Worm (Caenorhabditis elegans): ENCODE measurements around the gene nhr-126.

The nhr-126 gene

DNA sequence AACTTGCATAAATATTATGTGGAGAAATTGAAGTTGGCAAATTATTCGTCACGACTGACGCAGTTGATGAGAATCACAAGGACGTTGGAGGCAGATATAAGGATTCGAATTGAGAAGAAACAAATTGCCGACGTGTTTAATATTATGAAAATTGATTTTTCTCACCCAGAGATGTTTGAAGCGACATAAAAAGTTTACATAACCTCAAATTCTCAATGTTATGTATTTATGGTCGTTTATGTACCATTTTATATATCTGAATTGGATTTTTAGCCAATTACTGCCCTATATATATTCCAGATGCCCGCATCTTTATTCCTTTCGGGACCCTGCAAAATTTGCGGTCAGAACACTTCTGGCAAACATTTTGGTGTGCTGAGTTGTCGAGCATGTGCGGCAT is at the start of gene nhr-126:
Gene nhr-126 (plus strand): TSS at position 301 of the 400 bp plus-strand sequence.
- TF ChIP-seq mdl-1 (tag; optimal IDR thresholded peaks at IDR 0.05) = no peak
- TF ChIP-seq nhr-237 (tag; optimal IDR thresholded peaks at IDR 0.05) = no peak
- no peak for TF ChIP-seq elt-1 (tag; optimal IDR thresholded peaks at IDR 0.05)
- no peak for TF ChIP-seq nhr-28 (tag; optimal IDR thresholded peaks at IDR 0.05)
- no peak for TF ChIP-seq nhr-76 (tag; optimal IDR thresholded peaks at IDR 0.05)
- no peak for TF ChIP-seq nhr-77 (tag; optimal IDR thresholded peaks at IDR 0.05)
- no peak for TF ChIP-seq hmg-11 (tag; optimal IDR thresholded peaks at IDR 0.05)
- no peak for TF ChIP-seq unc-39 (tag; optimal IDR thresholded peaks at IDR 0.05)
- no peak for TF ChIP-seq fkh-2 (tag; optimal IDR thresholded peaks at IDR 0.05)

DNA sequence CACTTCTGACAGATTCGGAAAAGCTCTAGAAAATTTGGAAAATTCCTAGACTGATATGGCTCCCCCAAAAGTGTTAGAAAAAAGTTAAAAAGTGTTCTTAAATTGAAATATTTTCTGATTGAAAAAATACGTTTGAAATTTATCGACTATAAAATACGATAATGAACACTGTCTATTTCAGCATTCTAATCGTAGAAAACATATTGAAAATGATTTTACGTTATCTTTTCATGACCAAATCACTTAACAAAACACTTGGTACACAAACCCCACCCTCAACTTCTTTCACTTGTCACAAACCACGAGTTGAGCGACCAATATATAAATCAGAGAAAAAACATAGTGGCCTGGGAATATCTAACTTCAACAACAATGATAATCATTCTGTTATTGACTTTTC is 49.7 kb upstream of the nhr-126 start, which contains the start of gene cyp-33C1:
Gene cyp-33C1 (plus strand): TSS at position 301 of the 400 bp plus-strand sequence.
- TF ChIP-seq ceh-16 (tag; optimal IDR thresholded peaks at IDR 0.05) (no peak), nfya-1 (tag; optimal IDR thresholded peaks at IDR 0.05; ENCODE audit: insufficient read depth) (no peak), eor-1 (tag; optimal IDR thresholded peaks at IDR 0.05) (no peak), ama-1 (optimal IDR thresholded peaks at IDR 0.05) (no peak), elt-1 (tag; optimal IDR thresholded peaks at IDR 0.05) (no peak), fkh-2 (tag; optimal IDR thresholded peaks at IDR 0.05) (no peak), fos-1 (tag; optimal IDR thresholded peaks at IDR 0.05) (no peak), egl-5 (tag; optimal IDR thresholded peaks at IDR 0.05) (no peak), aly-2 (tag; optimal IDR thresholded peaks at IDR 0.05) (no peak), lin-15B (tag; optimal IDR thresholded peaks at IDR 0.05) (no peak)

DNA sequence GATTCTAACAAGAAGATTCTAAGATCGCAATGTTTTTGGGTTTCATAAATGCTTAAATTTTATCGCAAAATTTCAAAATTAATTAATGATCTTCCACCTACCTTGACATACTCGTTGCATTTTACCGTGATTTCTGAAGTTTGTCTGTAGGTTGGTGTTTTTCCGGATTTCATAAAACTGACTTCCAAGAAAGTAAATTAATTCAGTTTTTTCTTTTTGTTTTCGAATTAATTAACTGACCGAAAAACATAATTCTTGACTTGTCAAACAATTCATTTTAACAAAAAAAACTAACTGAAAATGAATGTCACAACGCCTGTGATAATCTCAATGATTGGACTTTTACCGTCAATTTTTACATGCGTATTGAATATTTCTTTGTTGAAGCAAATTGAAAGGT is 47.1 kb upstream of the nhr-126 start, which contains the start of gene srbc-16:
Gene srbc-16 (plus strand): TSS at position 301 of the 400 bp plus-strand sequence.
- TF ChIP-seq unc-39 (tag; optimal IDR thresholded peaks at IDR 0.05) (no peak), tbx-2 (tag; optimal IDR thresholded peaks at IDR 0.05) (no peak), nhr-77 (tag; optimal IDR thresholded peaks at IDR 0.05) (no peak)

DNA sequence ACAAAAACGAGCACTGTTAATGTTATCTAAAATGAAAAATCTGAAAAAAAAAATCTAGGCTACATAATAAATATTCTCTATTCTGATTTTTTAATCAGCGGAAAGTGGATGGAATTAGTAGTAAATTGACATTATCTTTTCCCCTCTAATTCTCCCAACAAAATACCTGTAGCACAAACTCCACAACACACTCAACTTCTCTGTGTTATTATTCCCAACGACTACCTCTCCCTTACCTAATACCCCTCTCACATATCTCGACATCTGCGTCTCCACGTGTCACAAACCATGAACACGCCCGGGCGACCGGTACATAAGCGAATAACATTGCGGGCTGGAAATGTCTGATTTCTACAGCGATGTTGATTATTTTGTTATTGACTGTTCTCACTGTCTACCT is 45.7 kb upstream of the nhr-126 start, which contains the start of gene cyp-33C2:
Gene cyp-33C2 (plus strand): TSS at position 327 of the 400 bp plus-strand sequence.
- TF ChIP-seq egl-27 (tag; optimal IDR thresholded peaks at IDR 0.05) (no peak), elt-3 (tag; optimal IDR thresholded peaks at IDR 0.05) (no peak), mml-1 (tag; optimal IDR thresholded peaks at IDR 0.05) (no peak), nhr-77 (tag; optimal IDR thresholded peaks at IDR 0.05) (no peak), ceh-16 (tag; optimal IDR thresholded peaks at IDR 0.05) (no peak), lin-39 (tag; optimal IDR thresholded peaks at IDR 0.05) (no peak), ama-1 (optimal IDR thresholded peaks at IDR 0.05) (no peak), nfya-1 (tag; optimal IDR thresholded peaks at IDR 0.05; ENCODE audit: insufficient read depth) (no peak), eor-1 (tag; optimal IDR thresholded peaks at IDR 0.05) (no peak)

DNA sequence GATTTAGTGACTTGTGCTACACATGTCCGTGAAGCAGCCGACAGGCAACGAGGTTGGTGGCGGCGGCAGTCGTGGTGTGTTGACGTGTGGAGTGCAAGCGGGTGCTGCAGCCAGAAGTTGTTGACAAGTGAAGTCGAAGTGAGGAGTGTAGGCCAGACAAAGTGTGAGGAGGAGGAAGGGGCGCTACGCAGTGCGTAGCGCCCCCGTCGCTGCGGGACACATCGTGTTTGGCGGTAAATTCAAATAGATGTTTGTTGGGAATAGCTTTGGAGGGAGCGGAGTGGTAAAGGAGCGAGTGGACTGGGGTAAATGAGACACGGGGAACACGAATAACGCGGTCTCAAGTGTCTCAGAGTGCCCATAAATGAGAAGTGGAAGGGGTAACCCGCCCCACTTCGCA is 43.4 kb upstream of the nhr-126 start:
- TF ChIP-seq fkh-2 (tag; optimal IDR thresholded peaks at IDR 0.05) (no peak), unc-62 (GFP tag; optimal IDR thresholded peaks at IDR 0.05) (no peak), egl-27 (tag; optimal IDR thresholded peaks at IDR 0.05) (no peak), unc-39 (tag; optimal IDR thresholded peaks at IDR 0.05) (no peak), elt-2 (tag; optimal IDR thresholded peaks at IDR 0.05) (no peak), elt-1 (tag; optimal IDR thresholded peaks at IDR 0.05) (no peak), lin-39 (tag; optimal IDR thresholded peaks at IDR 0.05) (no peak), eor-1 (tag; optimal IDR thresholded peaks at IDR 0.05) (no peak), nhr-12 (tag; optimal IDR thresholded peaks at IDR 0.05) (no peak), ceh-9 (tag; optimal IDR thresholded peaks at IDR 0.05) (no peak), ztf-11 (tag; optimal IDR thresholded peaks at IDR 0.05) (no peak), ceh-16 (tag; optimal IDR thresholded peaks at IDR 0.05) (no peak)

DNA sequence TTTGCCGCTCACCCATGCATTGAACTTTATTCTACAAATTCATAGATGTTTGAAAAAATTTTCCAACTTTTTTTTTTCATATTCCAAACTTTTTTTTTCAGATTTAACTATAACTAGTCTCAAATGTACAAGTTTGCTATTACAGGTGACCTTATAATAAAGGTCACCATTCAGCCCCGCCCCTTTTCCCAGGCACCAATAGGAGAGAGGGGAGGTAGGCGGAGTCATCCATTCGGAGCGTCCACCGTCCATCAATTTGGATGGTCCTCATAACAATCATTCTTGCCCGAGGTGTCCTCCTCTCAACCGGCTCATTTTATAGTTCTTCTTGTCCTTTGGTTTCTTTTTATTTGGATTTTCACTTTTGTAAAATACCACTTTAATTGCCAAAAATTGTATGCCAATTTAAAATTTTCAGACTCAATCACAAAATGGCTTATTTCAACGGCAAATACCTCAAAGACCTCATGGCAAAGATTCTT is 41.0 kb upstream of the nhr-126 start, which contains the start of gene Y5H2B.3:
Gene Y5H2B.3 (plus strand): TSS at position 432 of the 482 bp plus-strand sequence.
- TF ChIP-seq nfya-1 (tag; optimal IDR thresholded peaks at IDR 0.05; ENCODE audit: insufficient read depth) (peak; percentile 68), mdl-1 (tag; optimal IDR thresholded peaks at IDR 0.05) (no peak)

DNA sequence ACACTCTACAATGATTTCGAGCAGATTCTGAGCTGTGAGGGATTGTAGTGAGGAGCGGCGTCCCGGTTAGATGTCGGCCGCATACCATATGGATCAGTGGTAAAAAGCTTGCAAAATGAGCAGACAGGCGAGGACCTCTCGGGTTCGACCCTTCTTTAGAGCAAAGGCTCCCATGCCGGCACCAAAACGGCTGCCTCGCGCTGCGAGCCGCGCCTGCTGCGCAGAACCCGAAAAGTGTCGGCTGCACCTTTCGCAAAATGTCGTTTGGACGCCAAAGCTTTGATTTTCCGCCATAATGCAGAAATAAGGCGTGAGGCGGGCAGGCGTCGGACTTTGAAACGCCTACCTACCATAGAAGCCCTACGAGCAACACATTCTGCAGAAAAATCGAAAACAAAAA is 38.5 kb upstream of the nhr-126 start:
- TF ChIP-seq nhr-25 (tag; optimal IDR thresholded peaks at IDR 0.05) (no peak), nhr-76 (tag; optimal IDR thresholded peaks at IDR 0.05) (no peak), ztf-4 (tag; optimal IDR thresholded peaks at IDR 0.05) (no peak), fkh-10 (GFP tag; optimal IDR thresholded peaks at IDR 0.05) (no peak), jun-1 (tag; optimal IDR thresholded peaks at IDR 0.05) (no peak), ceh-9 (tag; optimal IDR thresholded peaks at IDR 0.05) (no peak), fkh-2 (tag; optimal IDR thresholded peaks at IDR 0.05) (no peak), elt-1 (tag; optimal IDR thresholded peaks at IDR 0.05) (no peak), nhr-28 (tag; optimal IDR thresholded peaks at IDR 0.05) (no peak), nhr-77 (tag; optimal IDR thresholded peaks at IDR 0.05) (no peak), elt-2 (tag; optimal IDR thresholded peaks at IDR 0.05) (no peak), mml-1 (tag; optimal IDR thresholded peaks at IDR 0.05) (no peak), ZK546.5 (tag; optimal IDR thresholded peaks at IDR 0.05) (no peak), R02D3.7 (tag; optimal IDR thresholded peaks at IDR 0.05) (no peak), nhr-11 (tag; optimal IDR thresholded peaks at IDR 0.05) (no peak)
